Worm (Caenorhabditis elegans): ENCODE measurements around the gene T22B7.7.

T22B7.7 gene

ce11 chrX:5631008-5631407, 22.9 kb downstream of the T22B7.7 start (continued):
- no peak for TF ChIP-seq aly-2 (tag; optimal IDR thresholded peaks at IDR 0.05)
- TF ChIP-seq mxl-3 (GFP tag; optimal IDR thresholded peaks at IDR 0.05): no peak
- TF ChIP-seq jun-1 (tag; optimal IDR thresholded peaks at IDR 0.05): no peak
- no peak for TF ChIP-seq spr-1 (tag; optimal IDR thresholded peaks at IDR 0.05)
- TF ChIP-seq skn-1 (tag; optimal IDR thresholded peaks at IDR 0.05): no peak
- no peak for TF ChIP-seq unc-130 (GFP tag; optimal IDR thresholded peaks at IDR 0.05)
- TF ChIP-seq cey-2 (tag; optimal IDR thresholded peaks at IDR 0.05; ENCODE audit: borderline replicate concordance, insufficient read depth): no peak
- TF ChIP-seq T20F7.1 (GFP tag; optimal IDR thresholded peaks at IDR 0.05): no peak
- no peak for TF ChIP-seq mes-2 (tag; optimal IDR thresholded peaks at IDR 0.05; ENCODE audit: poor library complexity, severe bottlenecking)
- TF ChIP-seq lir-3 (tag; optimal IDR thresholded peaks at IDR 0.05): no peak
- TF ChIP-seq ctbp-1 (GFP tag; IDR thresholded peaks at IDR 0.05): no peak
- no peak for TF ChIP-seq nhr-10 (tag; optimal IDR thresholded peaks at IDR 0.05)
- no peak for TF ChIP-seq dpl-1 (GFP tag; optimal IDR thresholded peaks at IDR 0.05)
- TF ChIP-seq lin-29 (GFP tag; IDR thresholded peaks at IDR 0.05): no peak
- no peak for TF ChIP-seq tra-1 (GFP tag; IDR thresholded peaks at IDR 0.05)
- TF ChIP-seq sdz-12 (GFP tag; optimal IDR thresholded peaks at IDR 0.05): no peak
- TF ChIP-seq F26F4.8 (GFP tag; conservative IDR thresholded peaks at IDR 0.05): no peak
- peak; percentile 9 for TF ChIP-seq hlh-30 (tag; optimal IDR thresholded peaks at IDR 0.05; ENCODE audit: insufficient read depth)
- TF ChIP-seq madf-5 (GFP tag; IDR thresholded peaks at IDR 0.05): no peak
- TF ChIP-seq ztf-7 (tag; optimal IDR thresholded peaks at IDR 0.05): no peak
- TF ChIP-seq ceh-32 (tag; optimal IDR thresholded peaks at IDR 0.05; ENCODE audit: poor library complexity): no peak
- no peak for TF ChIP-seq aha-1 (tag)
- TF ChIP-seq dmd-6 (GFP tag; IDR thresholded peaks at IDR 0.05): no peak
- peak; percentile 22 for TF ChIP-seq nhr-25 (tag; optimal IDR thresholded peaks at IDR 0.05; ENCODE audit: borderline replicate concordance, insufficient read depth)
- no peak for TF ChIP-seq php-3 (GFP tag; IDR thresholded peaks at IDR 0.05)

ce11 chrX:5629941-5630340, 23.9 kb downstream of the T22B7.7 start, which contains the start of gene argn-1:
Gene argn-1 (plus strand): TSS chrX:5630023.
- TF ChIP-seq dmd-6 (GFP tag; IDR thresholded peaks at IDR 0.05) (peak; percentile 45), fkh-10 (GFP tag; optimal IDR thresholded peaks at IDR 0.05) (no peak), mep-1 (tag; optimal IDR thresholded peaks at IDR 0.05) (no peak), mdl-1 (tag; optimal IDR thresholded peaks at IDR 0.05) (peak; percentile 13 to 65), nhr-10 (tag; optimal IDR thresholded peaks at IDR 0.05) (no peak), nhr-25 (tag; optimal IDR thresholded peaks at IDR 0.05; ENCODE audit: borderline replicate concordance, insufficient read depth) (peak; percentile 53), nhr-28 (tag; optimal IDR thresholded peaks at IDR 0.05) (peak; percentile 82), nhr-48 (tag; optimal IDR thresholded peaks at IDR 0.05) (peak; percentile 58), arid-1 (GFP tag; conservative IDR thresholded peaks at IDR 0.05) (no peak), hlh-30 (tag; optimal IDR thresholded peaks at IDR 0.05; ENCODE audit: insufficient read depth) (peak; percentile 75), mxl-3 (GFP tag; optimal IDR thresholded peaks at IDR 0.05) (peak; percentile 96), lsy-2 (tag; optimal IDR thresholded peaks at IDR 0.05) (peak in 1 of 2 experiments; percentile 41), skn-1 (tag; optimal IDR thresholded peaks at IDR 0.05) (no peak), snpc-4 (tag; optimal IDR thresholded peaks at IDR 0.05) (no peak), madf-5 (GFP tag; IDR thresholded peaks at IDR 0.05) (0 out of 4 replicates have a peak, but pooled peaks of 1 of the 2 experiments have one; percentile 17), hlh-11 (tag; optimal IDR thresholded peaks at IDR 0.05) (peak; percentile 72)

- TF ChIP-seq ztf-11 (tag; optimal IDR thresholded peaks at IDR 0.05): no peak
- TF ChIP-seq Y48G9A.11 (GFP tag; IDR thresholded peaks at IDR 0.05): no peak
- no peak for TF ChIP-seq nhr-25 (tag; optimal IDR thresholded peaks at IDR 0.05; ENCODE audit: borderline replicate concordance, insufficient read depth)
- TF ChIP-seq unc-62 (GFP tag; optimal IDR thresholded peaks at IDR 0.05 in 1 of 2): peak in 1 of 2 experiments; percentile 95
- TF ChIP-seq unc-62 (tag; optimal IDR thresholded peaks at IDR 0.05): no peak
- TF ChIP-seq mes-2 (tag; optimal IDR thresholded peaks at IDR 0.05; ENCODE audit: poor library complexity, severe bottlenecking): no peak
- TF ChIP-seq ztf-7 (tag; optimal IDR thresholded peaks at IDR 0.05): no peak
- TF ChIP-seq fkh-10 (GFP tag; optimal IDR thresholded peaks at IDR 0.05): no peak
- TF ChIP-seq aly-2 (tag; optimal IDR thresholded peaks at IDR 0.05): no peak
- TF ChIP-seq gei-8 (GFP tag; optimal IDR thresholded peaks at IDR 0.05): no peak
- no peak for TF ChIP-seq zip-11 (GFP tag; IDR thresholded peaks at IDR 0.05)
- no peak for TF ChIP-seq skn-1 (tag; optimal IDR thresholded peaks at IDR 0.05)
- TF ChIP-seq php-3 (GFP tag; IDR thresholded peaks at IDR 0.05): 0 out of 2 replicates have a peak, but pooled peaks have one; percentile 44
- TF ChIP-seq zip-2 (tag; optimal IDR thresholded peaks at IDR 0.05): no peak
- TF ChIP-seq egl-43 (GFP tag; IDR thresholded peaks at IDR 0.05): no peak
- TF ChIP-seq spr-1 (tag; optimal IDR thresholded peaks at IDR 0.05): no peak
- TF ChIP-seq mxl-3 (GFP tag; optimal IDR thresholded peaks at IDR 0.05): peak; percentile 78
- no peak for TF ChIP-seq lim-7 (GFP tag; IDR thresholded peaks at IDR 0.05)
- no peak for TF ChIP-seq unc-130 (GFP tag; optimal IDR thresholded peaks at IDR 0.05)
- TF ChIP-seq Y105C5A.15 (GFP tag; IDR thresholded peaks at IDR 0.05): no peak
- TF ChIP-seq saeg-2 (GFP tag; IDR thresholded peaks at IDR 0.05): no peak
Measured at ce11 chrX:5628432-5628977, 25.4 kb downstream of the T22B7.7 start.

All from whole organism, L4 larva.